Fruit fly (Drosophila melanogaster) whole organism, adult: ENCODE data around the gene croc.

Experiments used
- CG11617 ChIP-seq: fragments of 200-800 bp; sonication (Bioruptor generic); optimal IDR thresholded peaks from 2 replicates; lab custom pipeline; 2017; ENCODE audit warnings: mild to moderate bottlenecking, missing biosample characterization, missing genetic modification reagents, missing genetic modification characterization
- CG12768 ChIP-seq: fragments of 200-800 bp; sonication (Bioruptor generic); optimal IDR thresholded peaks from 2 replicates; lab custom pipeline; 2017; ENCODE audit warnings: missing biosample characterization, missing genetic modification characterization, mild to moderate bottlenecking, moderate library complexity, missing genetic modification reagents
- CG33017 ChIP-seq: fragments of 200-800 bp; sonication (Bioruptor generic); optimal IDR thresholded peaks from 2 replicates; lab custom pipeline; 2018; ENCODE audit warnings: missing biosample characterization, mild to moderate bottlenecking, missing genetic modification characterization, moderate library complexity
- CG5204 ChIP-seq: fragments of 200-800 bp; sonication (Bioruptor generic); optimal IDR thresholded peaks from 2 replicates; lab custom pipeline; 2016; ENCODE audit warnings: missing biosample characterization, missing genetic modification characterization
- CG7045 ChIP-seq: fragments of 200-800 bp; sonication (Bioruptor generic); optimal IDR thresholded peaks from 2 replicates; lab custom pipeline; 2017; ENCODE audit warnings: missing biosample characterization, mild to moderate bottlenecking, missing genetic modification characterization
- Clk ChIP-seq: fragments of 200-800 bp; sonication (Bioruptor generic); optimal IDR thresholded peaks from 2 replicates; lab custom pipeline; 2017; ENCODE audit warnings: missing biosample characterization, missing genetic modification characterization
- Crg-1 ChIP-seq: fragments of 200-800 bp; sonication (Bioruptor generic); optimal IDR thresholded peaks from 2 replicates; lab custom pipeline; 2016; ENCODE audit warnings: missing biosample characterization, missing genetic modification characterization
- Hr96 ChIP-seq: fragments of 200-800 bp; sonication (Bioruptor generic); optimal IDR thresholded peaks from 2 replicates; lab custom pipeline; 2016; ENCODE audit warnings: missing biosample characterization, missing genetic modification characterization
- cnc ChIP-seq, 2 experiments: fragments of >200 bp; optimal IDR thresholded peaks; 2 replicates each; lab custom pipeline; 2017
- kay ChIP-seq: fragments of 200-800 bp; sonication (Bioruptor generic); peaks from one replicate; lab custom pipeline; 2016; ENCODE audit warnings: missing biosample characterization, missing genetic modification characterization, borderline replicate concordance
- pad ChIP-seq: fragments of 200-800 bp; sonication (Bioruptor generic); optimal IDR thresholded peaks from 3 replicates; lab custom pipeline; 2017; ENCODE audit warnings: missing biosample characterization, missing genetic modification characterization, mild to moderate bottlenecking, moderate library complexity, missing genetic modification reagents
- toe ChIP-seq: fragments of 200-800 bp; sonication (Bioruptor generic); optimal IDR thresholded peaks from 2 replicates; lab custom pipeline; 2016; ENCODE audit warnings: missing biosample characterization, missing genetic modification characterization

DNA sequence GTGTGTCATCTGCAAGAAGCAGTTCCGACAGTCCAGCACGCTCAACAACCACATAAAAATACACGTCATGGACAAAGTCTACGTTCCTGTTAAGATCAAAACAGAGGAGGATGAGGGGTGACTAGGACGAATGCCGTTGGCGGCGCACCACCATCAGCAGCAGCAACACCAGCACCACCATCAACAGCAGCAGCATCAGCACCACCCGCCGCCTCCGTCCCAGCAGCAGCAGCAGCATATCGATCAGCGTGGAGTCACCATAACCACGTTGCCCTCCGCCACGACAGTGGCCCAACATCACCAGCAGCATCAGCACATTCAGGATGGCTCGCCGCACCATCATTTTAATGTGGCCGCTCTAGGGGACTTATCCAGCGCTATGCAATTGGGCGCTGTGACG is 40.2 kb downstream of the croc start:
- TF ChIP-seq pad (GFP tag; lab: Kevin White, UChicago) = no peak
- TF ChIP-seq Hr96 (GFP tag; lab: Kevin White, UChicago) = no peak
- no peak for TF ChIP-seq toe (GFP tag; lab: Kevin White, UChicago)
- no peak for TF ChIP-seq CG33017 (tag; lab: Kevin White, UChicago)
- no peak for TF ChIP-seq cnc (optimal IDR thresholded peaks at IDR 0.05; lab: Kevin White, UChicago)
- no peak for TF ChIP-seq CG11617 (GFP tag; lab: Kevin White, UChicago)
- no peak for TF ChIP-seq CG5204 (GFP tag; lab: Kevin White, UChicago)
- no peak for TF ChIP-seq Clk (GFP tag; lab: Kevin White, UChicago)
- TF ChIP-seq kay = no peak
- TF ChIP-seq CG12768 = no peak
- no peak for TF ChIP-seq CG7045 (GFP tag; lab: Kevin White, UChicago)
- TF ChIP-seq Crg-1 (GFP tag; lab: Kevin White, UChicago) = no peak
